Worm (Caenorhabditis elegans): ENCODE results near the gene M110.9.

- TF ChIP-seq dmd-4 (tag; optimal IDR thresholded peaks at IDR 0.05; ENCODE audit: borderline replicate concordance) (no peak), rnt-1 (tag; optimal IDR thresholded peaks at IDR 0.05) (no peak), sox-4 (tag; optimal IDR thresholded peaks at IDR 0.05) (no peak), syd-9 (tag; optimal IDR thresholded peaks at IDR 0.05) (no peak), ceh-19 (GFP tag; optimal IDR thresholded peaks at IDR 0.05) (no peak), nhr-11 (tag; optimal IDR thresholded peaks at IDR 0.05) (no peak), dve-1 (tag; optimal IDR thresholded peaks at IDR 0.05) (no peak)
Measured at ce11 chrII:8193126-8193525, 38.0 kb upstream of the M110.9 start, which contains the start of gene T05C12.9.

Data from whole organism, late embryonic.